Worm (Caenorhabditis elegans): ENCODE results near the gene set-5.

ce11 chrV:14746975-14747374 lies 48.2 kb downstream of the set-5 start:
- no peak for TF ChIP-seq nhr-90 (tag; optimal IDR thresholded peaks at IDR 0.05; ENCODE audit: poor library complexity)
- no peak for TF ChIP-seq unc-130 (tag; optimal IDR thresholded peaks at IDR 0.05)
- no peak for TF ChIP-seq nhr-85 (tag)
- TF ChIP-seq efl-3 (GFP tag; optimal IDR thresholded peaks at IDR 0.05) = no peak
- TF ChIP-seq snpc-4 (tag; optimal IDR thresholded peaks at IDR 0.05) = no peak
- no peak for TF ChIP-seq elt-2 (tag; optimal IDR thresholded peaks at IDR 0.05)

Data from whole organism, L1 larva.